Fruit fly (Drosophila melanogaster) whole organism, embryonic: ENCODE data around the gene CG13117.

ENCODE experiments used
- Awh ChIP-seq: fragments of 200-800 bp; sonication (Bioruptor generic); IDR thresholded peaks from 2 replicates; pipeline ENCODE4, ENCODE4 v1.3.6; 2022; ENCODE audit warnings: missing biosample characterization, missing genetic modification characterization
- B-H2 ChIP-seq: fragments of 200-800 bp; sonication (Bioruptor generic); optimal IDR thresholded peaks from 2 replicates; lab custom pipeline; 2018; ENCODE audit warnings: missing biosample characterization, mild to moderate bottlenecking, missing genetic modification characterization
- Bdp1 ChIP-seq: fragments of 200-800 bp; sonication (Bioruptor generic); optimal IDR thresholded peaks from 3 replicates; lab custom pipeline; 2016; ENCODE audit warnings: missing biosample characterization, missing genetic modification characterization
- CG10959 ChIP-seq: fragments of 200-800 bp; sonication (Bioruptor generic); IDR thresholded peaks from 2 replicates; pipeline ENCODE4 v1.3.6; 2022; ENCODE audit warnings: missing biosample characterization, missing genetic modification characterization
- CG14710 ChIP-seq: fragments of 200-800 bp; sonication (Bioruptor generic); optimal IDR thresholded peaks from 3 replicates; lab custom pipeline; 2019; ENCODE audit warnings: missing biosample characterization, mild to moderate bottlenecking, missing genetic modification characterization, moderate library complexity
- CG17385 ChIP-seq: fragments of 200-800 bp; sonication (Bioruptor generic); optimal IDR thresholded peaks from 3 replicates; lab custom pipeline; 2018; ENCODE audit warnings: missing biosample characterization, mild to moderate bottlenecking, missing genetic modification characterization
- CG2678 ChIP-seq: fragments of 200-800 bp; sonication (Bioruptor generic); optimal IDR thresholded peaks from 3 replicates; lab custom pipeline; 2019; ENCODE audit warnings: missing biosample characterization, mild to moderate bottlenecking, missing genetic modification characterization, moderate library complexity
- CG2712 ChIP-seq: fragments of 200-800 bp; optimal IDR thresholded peaks from 3 replicates; lab custom pipeline; 2019; ENCODE audit warnings: missing biosample characterization, mild to moderate bottlenecking, missing genetic modification characterization, moderate library complexity
- CG31224 ChIP-seq: fragments of 200-800 bp; sonication (Bioruptor generic); IDR thresholded peaks from 2 replicates; pipeline ENCODE4 v1.3.6; 2022; ENCODE audit warnings: missing biosample characterization, missing genetic modification characterization
- CG31388 ChIP-seq: fragments of 200-800 bp; sonication (Bioruptor generic); optimal IDR thresholded peaks from 2 replicates; lab custom pipeline; 2016; ENCODE audit warnings: missing biosample characterization, missing genetic modification characterization
- CG3281 ChIP-seq: fragments of 200-800 bp; sonication (Bioruptor generic); optimal IDR thresholded peaks from 3 replicates; lab custom pipeline; 2017; ENCODE audit warnings: missing biosample characterization, mild to moderate bottlenecking, missing genetic modification characterization
- CG4360 ChIP-seq: fragments of 200-800 bp; sonication (Bioruptor generic); IDR thresholded peaks from 2 replicates; pipeline ENCODE4 v1.3.6; 2022; ENCODE audit warnings: missing biosample characterization, missing genetic modification characterization
- CG4854 ChIP-seq: fragments of 200-800 bp; sonication (Bioruptor generic); optimal IDR thresholded peaks from 2 replicates; lab custom pipeline; 2016; ENCODE audit warnings: missing biosample characterization, missing genetic modification characterization, inconsistent platforms
- CG5180 ChIP-seq: fragments of 200-800 bp; sonication (Bioruptor generic); optimal IDR thresholded peaks from 3 replicates; lab custom pipeline; 2017; ENCODE audit warnings: missing biosample characterization, missing genetic modification characterization, mild to moderate bottlenecking, moderate library complexity, missing genetic modification reagents
- CG6689 ChIP-seq: fragments of 200-800 bp; sonication (Bioruptor generic); IDR thresholded peaks from 2 replicates; pipeline ENCODE4 v1.3.6; 2022; ENCODE audit warnings: missing biosample characterization, missing genetic modification characterization
- CG6765 ChIP-seq: fragments of 200-800 bp; sonication (Bioruptor generic); optimal IDR thresholded peaks from 3 replicates; lab custom pipeline; 2017; ENCODE audit warnings: missing biosample characterization, mild to moderate bottlenecking, missing genetic modification characterization
- CG7372 ChIP-seq: fragments of 200-800 bp; sonication (Bioruptor generic); IDR thresholded peaks from 2 replicates; pipeline ENCODE4 v1.3.6; 2022; ENCODE audit warnings: missing biosample characterization, missing genetic modification characterization
- CG8924 ChIP-seq: fragments of 200-800 bp; optimal IDR thresholded peaks from 3 replicates; lab custom pipeline; 2019; ENCODE audit warnings: missing biosample characterization, mild to moderate bottlenecking, missing genetic modification characterization, moderate library complexity
- Dll ChIP-seq: fragments of 200-800 bp; sonication (Bioruptor generic); IDR thresholded peaks from 4 replicates; pipeline ENCODE4 v1.3.6; 2022; ENCODE audit warnings: missing biosample characterization, missing genetic modification characterization; ENCODE audit not compliant: partially characterized antibody
- E2f2 ChIP-seq: fragments of 200-800 bp; sonication (Bioruptor generic); IDR thresholded peaks from 2 replicates; pipeline ENCODE4 v1.3.6; 2022; ENCODE audit warnings: missing biosample characterization, missing genetic modification characterization
- HLHmδ ChIP-seq: fragments of 200-800 bp; sonication (Bioruptor generic); optimal IDR thresholded peaks from 2 replicates; lab custom pipeline; 2018; ENCODE audit warnings: missing biosample characterization, mild to moderate bottlenecking, missing genetic modification characterization, moderate library complexity
- HmgZ ChIP-seq: fragments of 200-800 bp; sonication (Bioruptor generic); optimal IDR thresholded peaks from 2 replicates; lab custom pipeline; 2018; ENCODE audit warnings: missing biosample characterization, mild to moderate bottlenecking, missing genetic modification characterization
- MBD-R2 ChIP-seq: fragments of 200-800 bp; sonication (Bioruptor generic); IDR thresholded peaks from 2 replicates; pipeline ENCODE4 v1.3.6; 2022; ENCODE audit warnings: missing biosample characterization, missing genetic modification characterization
- Nf-YA ChIP-seq: fragments of 200-800 bp; sonication (Bioruptor generic); IDR thresholded peaks from 2 replicates; pipeline ENCODE4 v1.3.6; 2022; ENCODE audit warnings: missing biosample characterization, missing genetic modification characterization
- Nf-YB ChIP-seq: fragments of 200-800 bp; sonication (Bioruptor generic); optimal IDR thresholded peaks from 3 replicates; lab custom pipeline; 2019; ENCODE audit warnings: missing biosample characterization, mild to moderate bottlenecking, missing genetic modification characterization, moderate library complexity
- Optix ChIP-seq: fragments of 200-800 bp; sonication (Bioruptor generic); IDR thresholded peaks from 3 replicates; pipeline ENCODE4 v1.3.6; 2022; ENCODE audit warnings: missing biosample characterization, missing genetic modification characterization
- Pdp1 ChIP-seq, 2 experiments: fragments of 200-800 bp; sonication (Bioruptor generic); optimal IDR thresholded peaks; 3 replicates each; lab custom pipeline; 2016; ENCODE audit warnings: missing biosample characterization in 2 of 2, missing genetic modification characterization in 2 of 2, mild to moderate bottlenecking in 1 of 2, moderate library complexity in 1 of 2
- Side ChIP-seq: fragments of 200-800 bp; sonication (Bioruptor generic); optimal IDR thresholded peaks from 2 replicates; lab custom pipeline; 2016; ENCODE audit warnings: missing biosample characterization, missing genetic modification characterization
- Sry-δ ChIP-seq: fragments of 200-800 bp; sonication (Bioruptor generic); optimal IDR thresholded peaks from 2 replicates; lab custom pipeline; 2016; ENCODE audit warnings: missing biosample characterization, missing genetic modification characterization
- Vsx1 ChIP-seq: fragments of 200-800 bp; sonication (Bioruptor generic); optimal IDR thresholded peaks from 2 replicates; lab custom pipeline; 2017; ENCODE audit warnings: missing biosample characterization, mild to moderate bottlenecking, missing genetic modification characterization, missing genetic modification reagents
- bigmax ChIP-seq: fragments of 200-800 bp; sonication (Bioruptor generic); optimal IDR thresholded peaks from 2 replicates; lab custom pipeline; 2018; ENCODE audit warnings: missing biosample characterization, mild to moderate bottlenecking, missing genetic modification characterization
- cato ChIP-seq: fragments of 200-800 bp; sonication (Bioruptor generic); optimal IDR thresholded peaks from 2 replicates; lab custom pipeline; 2016; ENCODE audit warnings: missing biosample characterization, missing genetic modification characterization, borderline replicate concordance
- crol ChIP-seq: fragments of 200-800 bp; sonication (Bioruptor generic); IDR thresholded peaks from 2 replicates; pipeline ENCODE4 v1.3.6; 2022; ENCODE audit warnings: missing biosample characterization, missing genetic modification characterization
- dan ChIP-seq: fragments of 200-800 bp; sonication (Bioruptor generic); IDR thresholded peaks from 2 replicates; pipeline ENCODE4 v1.3.6; 2022; ENCODE audit warnings: missing biosample characterization, missing genetic modification characterization
- dimm ChIP-seq: fragments of 200-800 bp; sonication (Bioruptor generic); IDR thresholded peaks from 2 replicates; pipeline ENCODE4 v1.3.6; 2022; ENCODE audit warnings: missing biosample characterization, missing genetic modification characterization
- dysf ChIP-seq: fragments of 200-800 bp; sonication (Bioruptor generic); IDR thresholded peaks from 3 replicates; pipeline ENCODE4 v1.3.6; 2022; ENCODE audit warnings: missing biosample characterization, missing genetic modification characterization
- fd96Cb ChIP-seq: fragments of 200-800 bp; sonication (Bioruptor generic); optimal IDR thresholded peaks from 2 replicates; lab custom pipeline; 2018; ENCODE audit warnings: missing biosample characterization, mild to moderate bottlenecking, missing genetic modification characterization, moderate library complexity
- hbn ChIP-seq: fragments of 200-800 bp; sonication (Bioruptor generic); IDR thresholded peaks from 2 replicates; pipeline ENCODE4 v1.3.6; 2022; ENCODE audit warnings: missing biosample characterization, missing genetic modification characterization; ENCODE audit not compliant: partially characterized antibody
- inv ChIP-seq: fragments of 200-800 bp; sonication (Bioruptor generic); IDR thresholded peaks from 2 replicates; pipeline ENCODE4 v1.3.6; 2022; ENCODE audit warnings: missing biosample characterization, missing genetic modification characterization; ENCODE audit not compliant: partially characterized antibody
- klu ChIP-seq: fragments of 200-800 bp; sonication (Bioruptor generic); IDR thresholded peaks from 2 replicates; pipeline ENCODE4 v1.3.6; 2022; ENCODE audit warnings: missing biosample characterization, missing genetic modification characterization
- mld ChIP-seq: fragments of 200-800 bp; sonication (Bioruptor generic); IDR thresholded peaks from 3 replicates; pipeline ENCODE4 v1.3.6; 2022; ENCODE audit warnings: missing biosample characterization, missing genetic modification characterization; ENCODE audit not compliant: partially characterized antibody
- odd ChIP-seq: fragments of 200-800 bp; sonication (Bioruptor generic); optimal IDR thresholded peaks from 2 replicates; lab custom pipeline; 2017; ENCODE audit warnings: missing biosample characterization, mild to moderate bottlenecking, missing genetic modification characterization
- otp ChIP-seq: fragments of 200-800 bp; sonication (Bioruptor generic); IDR thresholded peaks from 3 replicates; pipeline ENCODE4, ENCODE4 v1.3.6; 2022; ENCODE audit warnings: missing biosample characterization, missing genetic modification characterization
- p53 ChIP-seq: fragments of 200-800 bp; sonication (Bioruptor generic); optimal IDR thresholded peaks from 2 replicates; lab custom pipeline; 2016; ENCODE audit warnings: missing biosample characterization, missing genetic modification characterization
- pho ChIP-seq: fragments of 200-800 bp; sonication (Bioruptor generic); optimal IDR thresholded peaks from 2 replicates; lab custom pipeline; 2016; ENCODE audit warnings: missing biosample characterization, missing genetic modification characterization
- prd ChIP-seq, 3 experiments: fragments of >200 bp in 2 of 3; fragments of 200-800 bp in 1 of 3; sonication (Bioruptor generic) in 1 of 3; optimal IDR thresholded peaks in 2 of 3; IDR thresholded peaks in 1 of 3; 2 replicates in 2 of 3; 3 replicates in 1 of 3; pipeline versions ENCODE4 v1.3.6 to Lab custom; 2017 to 2022; ENCODE audit warnings: missing biosample characterization in 1 of 3, missing genetic modification characterization in 1 of 3
- rib ChIP-seq: fragments of 200-800 bp; sonication (Bioruptor generic); IDR thresholded peaks from 2 replicates; pipeline ENCODE4 v1.3.6; 2022; ENCODE audit warnings: missing biosample characterization, missing genetic modification characterization
- shn ChIP-seq: fragments of 200-800 bp; sonication (Bioruptor generic); optimal IDR thresholded peaks from 3 replicates; lab custom pipeline; 2016; ENCODE audit warnings: missing biosample characterization, missing genetic modification characterization
- usp ChIP-seq: fragments of >200 bp; optimal IDR thresholded peaks from 2 replicates; lab custom pipeline; 2017; ENCODE audit warnings: missing biosample characterization, missing genetic modification characterization
- zf30C ChIP-seq: fragments of 200-800 bp; sonication (Bioruptor generic); optimal IDR thresholded peaks from 3 replicates; lab custom pipeline; 2018; ENCODE audit warnings: missing biosample characterization, mild to moderate bottlenecking, missing genetic modification characterization

Gene CG13117

DNA sequence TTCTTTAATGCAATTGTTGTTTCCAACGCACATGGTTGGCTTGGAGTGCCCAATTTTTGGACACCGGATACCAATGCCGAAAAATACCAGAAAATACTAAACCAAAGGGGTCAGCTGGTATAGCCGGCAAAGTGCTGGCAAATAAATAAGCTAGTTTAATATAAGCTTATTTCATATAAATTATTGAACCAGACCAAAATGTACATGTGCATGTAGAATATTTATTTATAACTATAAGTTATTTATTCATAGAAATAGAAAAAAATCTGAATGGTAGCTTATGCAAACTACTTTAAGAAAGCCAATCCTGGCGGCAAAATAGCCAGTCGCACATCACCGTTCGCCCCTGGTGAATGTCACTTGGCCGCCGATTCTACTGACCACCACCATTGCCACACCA is 36.0 kb upstream of the CG13117 start, which contains the start of gene pelo (continued):
- peak; percentile 73 for TF ChIP-seq Vsx1 (GFP tag; lab: Kevin White, UChicago)
- 0 out of 2 replicates have a peak, but pooled peaks have one; percentile 38 for TF ChIP-seq E2f2 (GFP tag; lab: Robert Waterston, UW)
- TF ChIP-seq CG6689 (GFP tag; lab: Robert Waterston, UW) = peak; percentile 72
- TF ChIP-seq Nf-YA (GFP tag; lab: Robert Waterston, UW) = peak; percentile 24; the same call in 1 of the 2 replicates
- peak; percentile 75 for TF ChIP-seq CG8924 (tag; lab: Kevin White, UChicago)
- peak in 1 of 2 experiments; percentile 41 for TF ChIP-seq Pdp1 (GFP tag; optimal IDR thresholded peaks at IDR 0.05; lab: Kevin White, UChicago)
- TF ChIP-seq Nf-YB = peak; percentile 57
- TF ChIP-seq klu (GFP tag; lab: Robert Waterston, UW) = peak; percentile 43; the same call in 1 of the 2 replicates
- TF ChIP-seq CG14710 (tag; lab: Kevin White, UChicago) = peak; percentile 74
- no peak for TF ChIP-seq zf30C (GFP tag; lab: Kevin White, UChicago)
- peak; percentile 42 for TF ChIP-seq CG4854
- no peak for TF ChIP-seq shn (GFP tag; lab: Kevin White, UChicago)
- TF ChIP-seq crol = no peak
- 0 out of 3 replicates have a peak, but pooled peaks have one; percentile 31 for TF ChIP-seq otp (GFP tag; lab: Robert Waterston, UW)
- TF ChIP-seq rib (GFP tag; lab: Robert Waterston, UW) = no peak
- TF ChIP-seq Bdp1 (GFP tag; lab: Kevin White, UChicago) = no peak
- TF ChIP-seq HLHmδ = no peak
- TF ChIP-seq MBD-R2 (GFP tag; lab: Robert Waterston, UW) = peak; percentile 91
- TF ChIP-seq Dll (GFP tag; lab: Robert Waterston, UW) = 0 out of 4 replicates have a peak, but pooled peaks have one; percentile 14
- peak; percentile 65 for TF ChIP-seq dysf (GFP tag; lab: Robert Waterston, UW)
- TF ChIP-seq bigmax (GFP tag; lab: Kevin White, UChicago) = no peak
- TF ChIP-seq dimm (GFP tag; lab: Robert Waterston, UW) = no peak
- TF ChIP-seq usp (GFP tag; lab: Kevin White, UChicago) = no peak
- TF ChIP-seq CG6765 = peak; percentile 41
- TF ChIP-seq HmgZ (tag; lab: Kevin White, UChicago) = peak; percentile 86
- TF ChIP-seq CG5180 (GFP tag; lab: Kevin White, UChicago) = no peak
- no peak for TF ChIP-seq prd (optimal IDR thresholded peaks at IDR 0.05; lab: Kevin White, UChicago)
- peak; percentile 84 for TF ChIP-seq prd (GFP tag; IDR thresholded peaks at IDR 0.05; lab: Robert Waterston, UW)
- TF ChIP-seq fd96Cb (tag; lab: Kevin White, UChicago) = peak; percentile 12
- TF ChIP-seq Awh (GFP tag; lab: Robert Waterston, UW) = no peak
- TF ChIP-seq hbn = no peak
- 0 out of 2 replicates have a peak, but pooled peaks have one; percentile 57 for TF ChIP-seq CG31224 (GFP tag; lab: Robert Waterston, UW)
- TF ChIP-seq p53 (GFP tag; lab: Kevin White, UChicago) = no peak
- peak; percentile 34 for TF ChIP-seq odd (GFP tag; lab: Kevin White, UChicago)
- TF ChIP-seq CG2678 (tag; lab: Kevin White, UChicago) = peak; percentile 75
- no peak for TF ChIP-seq Side (GFP tag; lab: Kevin White, UChicago)
- peak; percentile 83 for TF ChIP-seq CG2712
- no peak for TF ChIP-seq CG4360 (GFP tag; lab: Robert Waterston, UW)
- no peak for TF ChIP-seq Sry-δ (GFP tag; lab: Kevin White, UChicago)
- TF ChIP-seq inv = no peak
- TF ChIP-seq dan (GFP tag; lab: Robert Waterston, UW) = no peak
- peak; percentile 44 for TF ChIP-seq B-H2 (GFP tag; lab: Kevin White, UChicago)
- no peak for TF ChIP-seq CG31388 (GFP tag; lab: Kevin White, UChicago)
- TF ChIP-seq pho (GFP tag; lab: Kevin White, UChicago) = no peak
- peak; percentile 44; the same call in 1 of the 3 replicates for TF ChIP-seq Optix
- TF ChIP-seq CG3281 (GFP tag; lab: Kevin White, UChicago) = peak; percentile 73
- TF ChIP-seq CG7372 = peak; percentile 33; the same call in 1 of the 2 replicates
- TF ChIP-seq CG10959 (GFP tag; lab: Robert Waterston, UW) = no peak
- peak; percentile 51 for TF ChIP-seq CG17385 (GFP tag; lab: Kevin White, UChicago)
- TF ChIP-seq cato (GFP tag; lab: Kevin White, UChicago) = no peak
- no peak for TF ChIP-seq mld (GFP tag; lab: Robert Waterston, UW)
